Fruit fly (Drosophila melanogaster) whole organism, prepupa: ENCODE data around the gene Nep1.

ENCODE experiments used
- Blimp-1 ChIP-seq: fragments of 200-800 bp; sonication (Bioruptor generic); optimal IDR thresholded peaks from 3 replicates; lab custom pipeline; 2017; ENCODE audit warnings: missing biosample characterization, missing genetic modification characterization, mild to moderate bottlenecking, moderate library complexity, missing genetic modification reagents
- CG10669 ChIP-seq: fragments of 200-800 bp; sonication (Bioruptor generic); optimal IDR thresholded peaks from 3 replicates; lab custom pipeline; 2018; ENCODE audit warnings: missing biosample characterization, mild to moderate bottlenecking, missing genetic modification characterization, moderate library complexity
- CG11762 ChIP-seq: fragments of 200-800 bp; sonication (Bioruptor generic); optimal IDR thresholded peaks from 3 replicates; lab custom pipeline; 2016; ENCODE audit warnings: missing biosample characterization, missing genetic modification characterization; ENCODE audit not compliant: insufficient read depth
- CG11902 ChIP-seq: fragments of 200-800 bp; sonication (Bioruptor generic); optimal IDR thresholded peaks from 3 replicates; lab custom pipeline; 2016; ENCODE audit warnings: missing biosample characterization, missing genetic modification characterization
- CG16779 ChIP-seq: fragments of 200-800 bp; sonication (Bioruptor generic); optimal IDR thresholded peaks from 3 replicates; lab custom pipeline; 2017; ENCODE audit warnings: missing biosample characterization, mild to moderate bottlenecking, missing genetic modification characterization
- CG31627 ChIP-seq: fragments of 200-800 bp; sonication (Bioruptor generic); optimal IDR thresholded peaks from 3 replicates; lab custom pipeline; 2016; ENCODE audit warnings: missing biosample characterization, missing genetic modification characterization
- CG34406 ChIP-seq: fragments of 200-800 bp; sonication (Bioruptor generic); optimal IDR thresholded peaks from 3 replicates; lab custom pipeline; 2016; ENCODE audit warnings: missing biosample characterization, missing genetic modification characterization
- CG3919 ChIP-seq: fragments of 200-800 bp; sonication (Bioruptor generic); optimal IDR thresholded peaks from 3 replicates; lab custom pipeline; 2016; ENCODE audit warnings: missing biosample characterization, missing genetic modification characterization
- CG4318 ChIP-seq: fragments of 200-800 bp; sonication (Bioruptor generic); optimal IDR thresholded peaks from 3 replicates; lab custom pipeline; 2017; ENCODE audit warnings: missing biosample characterization, mild to moderate bottlenecking, missing genetic modification characterization
- CG6163 ChIP-seq: fragments of 200-800 bp; sonication (Bioruptor generic); IDR thresholded peaks from 3 replicates; pipeline ENCODE4 v1.3.6; 2022; ENCODE audit warnings: missing biosample characterization, missing genetic modification characterization
- CG6792 ChIP-seq: fragments of 200-800 bp; sonication (Bioruptor generic); optimal IDR thresholded peaks from 3 replicates; lab custom pipeline; 2016; ENCODE audit warnings: missing biosample characterization, missing genetic modification characterization
- CG7368 ChIP-seq: fragments of 200-800 bp; sonication (Bioruptor generic); optimal IDR thresholded peaks from 3 replicates; lab custom pipeline; 2016; ENCODE audit warnings: missing biosample characterization, missing genetic modification characterization
- CG8632 ChIP-seq: fragments of 200-800 bp; sonication (Bioruptor generic); optimal IDR thresholded peaks from 3 replicates; lab custom pipeline; 2016; ENCODE audit warnings: missing biosample characterization, missing genetic modification characterization
- CG9139 ChIP-seq: fragments of 200-800 bp; sonication (Bioruptor generic); optimal IDR thresholded peaks from 3 replicates; lab custom pipeline; 2017; ENCODE audit warnings: missing biosample characterization, mild to moderate bottlenecking, missing genetic modification characterization
- Eip75B ChIP-seq: fragments of 200-800 bp; sonication (Bioruptor generic); optimal IDR thresholded peaks from 3 replicates; lab custom pipeline; 2016; ENCODE audit warnings: missing biosample characterization, missing genetic modification characterization
- Eip93F ChIP-seq: fragments of 200-800 bp; sonication (Bioruptor generic); optimal IDR thresholded peaks from 2 replicates; lab custom pipeline; 2016; ENCODE audit warnings: missing biosample characterization, mild to moderate bottlenecking, missing genetic modification characterization
- Gug ChIP-seq: fragments of 200-800 bp; sonication (Bioruptor generic); IDR thresholded peaks from 2 replicates; pipeline ENCODE4 v1.3.6; 2022; ENCODE audit warnings: missing biosample characterization, missing genetic modification characterization
- Hr38 ChIP-seq: sonication (Bioruptor generic); optimal IDR thresholded peaks from 2 replicates; lab custom pipeline; 2016; ENCODE audit warnings: missing biosample characterization, missing genetic modification characterization
- Lpt ChIP-seq: fragments of 200-800 bp; sonication (Bioruptor generic); optimal IDR thresholded peaks from 3 replicates; lab custom pipeline; 2016; ENCODE audit warnings: missing biosample characterization, missing genetic modification characterization
- Met ChIP-seq: fragments of 200-800 bp; sonication (Bioruptor generic); optimal IDR thresholded peaks from 3 replicates; lab custom pipeline; 2016; ENCODE audit warnings: missing biosample characterization, missing genetic modification characterization
- OdsH ChIP-seq: fragments of 200-800 bp; sonication (Bioruptor generic); optimal IDR thresholded peaks from 3 replicates; lab custom pipeline; 2016; ENCODE audit warnings: missing biosample characterization, missing genetic modification characterization
- Smox ChIP-seq: fragments of 200-800 bp; sonication (Bioruptor generic); optimal IDR thresholded peaks from 3 replicates; lab custom pipeline; 2016; ENCODE audit warnings: missing biosample characterization, missing genetic modification characterization
- Sox14 ChIP-seq: fragments of 200-800 bp; sonication (Bioruptor generic); optimal IDR thresholded peaks from 3 replicates; lab custom pipeline; 2016; ENCODE audit warnings: missing biosample characterization, missing genetic modification characterization
- achi ChIP-seq: fragments of 200-800 bp; sonication (Bioruptor generic); optimal IDR thresholded peaks from 3 replicates; lab custom pipeline; 2016; ENCODE audit warnings: missing biosample characterization, missing genetic modification characterization
- acj6 ChIP-seq: fragments of 200-800 bp; sonication (Bioruptor generic); optimal IDR thresholded peaks from 3 replicates; lab custom pipeline; 2016; ENCODE audit warnings: missing biosample characterization, missing genetic modification characterization
- cyc ChIP-seq: fragments of 200-800 bp; sonication (Bioruptor generic); optimal IDR thresholded peaks from 3 replicates; lab custom pipeline; 2016; ENCODE audit warnings: missing biosample characterization, missing genetic modification characterization
- dac ChIP-seq: fragments of 200-800 bp; sonication (Bioruptor generic); optimal IDR thresholded peaks from 2 replicates; lab custom pipeline; 2017; ENCODE audit warnings: missing biosample characterization, mild to moderate bottlenecking, missing genetic modification characterization
- dsx ChIP-seq: fragments of 200-800 bp; optimal IDR thresholded peaks from 3 replicates; lab custom pipeline; 2019; ENCODE audit warnings: missing biosample characterization, mild to moderate bottlenecking, missing genetic modification characterization, moderate library complexity; ENCODE audit not compliant: poor library complexity, severe bottlenecking
- eg ChIP-seq: fragments of 200-800 bp; sonication (Bioruptor generic); IDR thresholded peaks from 3 replicates; pipeline ENCODE4 v1.3.6; 2022; ENCODE audit warnings: missing biosample characterization, missing genetic modification characterization
- esn ChIP-seq: fragments of 200-800 bp; sonication (Bioruptor generic); optimal IDR thresholded peaks from 2 replicates; lab custom pipeline; 2016; ENCODE audit warnings: missing biosample characterization, mild to moderate bottlenecking, missing genetic modification characterization, moderate library complexity
- fd59A ChIP-seq: fragments of 200-800 bp; sonication (Bioruptor generic); optimal IDR thresholded peaks from 2 replicates; lab custom pipeline; 2017; ENCODE audit warnings: missing biosample characterization, mild to moderate bottlenecking, missing genetic modification characterization, missing genetic modification reagents
- fkh ChIP-seq: fragments of 200-800 bp; sonication (Bioruptor generic); optimal IDR thresholded peaks from 3 replicates; lab custom pipeline; 2017; ENCODE audit warnings: missing biosample characterization, mild to moderate bottlenecking, missing genetic modification characterization, moderate library complexity
- net ChIP-seq: fragments of 200-800 bp; sonication (Bioruptor generic); optimal IDR thresholded peaks from 3 replicates; lab custom pipeline; 2016; ENCODE audit warnings: missing biosample characterization, missing genetic modification characterization
- pdm3 ChIP-seq: fragments of 200-800 bp; sonication (Bioruptor generic); optimal IDR thresholded peaks from 3 replicates; lab custom pipeline; 2016; ENCODE audit warnings: missing biosample characterization, missing genetic modification characterization
- ss ChIP-seq, 2 experiments: fragments of 200-800 bp; sonication (Bioruptor generic); optimal IDR thresholded peaks; 2 replicates in 1 of 2; 3 replicates in 1 of 2; lab custom pipeline; 2017 to 2018; ENCODE audit warnings: mild to moderate bottlenecking in 2 of 2, missing biosample characterization in 2 of 2, missing genetic modification characterization in 2 of 2, moderate library complexity in 1 of 2
- topi ChIP-seq: fragments of 200-800 bp; sonication (Bioruptor generic); optimal IDR thresholded peaks from 3 replicates; lab custom pipeline; 2016; ENCODE audit warnings: missing biosample characterization, missing genetic modification characterization
- vri ChIP-seq: fragments of 200-800 bp; sonication (Bioruptor generic); optimal IDR thresholded peaks from 3 replicates; lab custom pipeline; 2016; ENCODE audit warnings: missing biosample characterization, mild to moderate bottlenecking, missing genetic modification characterization

Gene Nep1

DNA sequence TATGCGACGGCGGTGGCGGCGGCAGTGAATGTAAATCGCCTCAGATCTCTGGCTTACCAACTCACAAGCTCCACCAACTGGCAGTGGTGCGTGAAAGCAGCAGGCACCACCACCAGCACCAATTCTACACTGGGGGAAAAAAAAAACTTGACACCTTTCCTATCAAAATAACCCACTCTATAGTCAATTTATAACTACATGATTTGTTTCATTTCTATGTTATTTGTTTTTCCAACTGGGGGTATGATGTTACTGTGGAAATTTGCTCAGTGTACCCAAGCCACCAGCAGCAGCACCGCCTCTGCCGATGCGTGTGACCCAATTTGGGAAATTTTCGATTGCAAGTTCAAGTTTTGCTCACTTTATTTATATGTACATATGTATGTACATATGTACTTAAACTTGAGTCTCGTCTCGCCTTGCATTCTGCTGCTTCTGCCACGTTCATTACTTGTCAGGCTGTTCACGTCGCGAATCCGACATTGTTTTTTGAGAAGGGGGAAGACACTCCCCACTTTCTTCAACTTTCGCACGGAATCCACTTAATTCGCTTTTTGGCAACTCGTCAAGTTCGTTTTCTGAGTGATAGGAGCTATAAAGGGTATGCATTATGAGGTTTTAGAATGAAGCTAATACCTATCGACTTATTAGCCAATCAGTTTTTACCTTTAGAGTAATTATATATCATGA is 31.7 kb upstream of the Nep1 start (continued):
- TF ChIP-seq Eip93F (GFP tag; lab: Kevin White, UChicago) (peak; percentile 50), Blimp-1 (GFP tag; lab: Kevin White, UChicago) (peak; percentile 92), CG10669 (GFP tag; lab: Kevin White, UChicago) (peak; percentile 41), CG11762 (GFP tag; lab: Kevin White, UChicago) (peak; percentile 84), fd59A (GFP tag; lab: Kevin White, UChicago) (no peak), topi (peak; percentile 87), CG6792 (peak; percentile 93), CG3919 (peak; percentile 90), fkh (GFP tag; lab: Kevin White, UChicago) (no peak), Gug (GFP tag; lab: Robert Waterston, UW) (peak; percentile 66), eg (GFP tag; lab: Robert Waterston, UW) (peak; percentile 83), CG6163 (GFP tag; lab: Robert Waterston, UW) (peak; percentile 88), CG34406 (peak; percentile 88), acj6 (peak; percentile 84), CG9139 (GFP tag; lab: Kevin White, UChicago) (no peak), ss (GFP tag; optimal IDR thresholded peaks at IDR 0.05; lab: Kevin White, UChicago) (peak in 1 of 2 experiments; percentile 42), CG4318 (GFP tag; lab: Kevin White, UChicago) (peak; percentile 71), dsx (no peak), cyc (GFP tag; lab: Kevin White, UChicago) (peak; percentile 90), OdsH (GFP tag; lab: Kevin White, UChicago) (peak; percentile 82), net (peak; percentile 86), CG8632 (peak; percentile 88), Met (GFP tag; lab: Kevin White, UChicago) (peak; percentile 89), Sox14 (GFP tag; lab: Kevin White, UChicago) (peak; percentile 78), CG16779 (tag; lab: Kevin White, UChicago) (peak; percentile 47), CG31627 (GFP tag; lab: Kevin White, UChicago) (peak; percentile 87), vri (GFP tag; lab: Kevin White, UChicago) (peak; percentile 15), Eip75B (peak; percentile 88), Smox (GFP tag; lab: Kevin White, UChicago) (peak; percentile 83), achi (peak; percentile 79), CG11902 (GFP tag; lab: Kevin White, UChicago) (peak; percentile 90)

- TF ChIP-seq vri (GFP tag; lab: Kevin White, UChicago) = peak; percentile 98
- no peak for TF ChIP-seq CG7368 (GFP tag; lab: Kevin White, UChicago)
- TF ChIP-seq Sox14 (GFP tag; lab: Kevin White, UChicago) = peak; percentile 12
Measured at dm6 chrX:6062160-6062559, 28.8 kb upstream of the Nep1 start.

- TF ChIP-seq vri (GFP tag; lab: Kevin White, UChicago) (peak; percentile 21), OdsH (GFP tag; lab: Kevin White, UChicago) (no peak)
- TF ChIP-seq, all 60 proteins: peak for 1
Measured at dm6 chrX:6064508-6064907, 26.5 kb upstream of the Nep1 start.

- TF ChIP-seq Hr38 (GFP tag; lab: Kevin White, UChicago) (no peak), fkh (GFP tag; lab: Kevin White, UChicago) (no peak), CG4318 (GFP tag; lab: Kevin White, UChicago) (no peak), CG7368 (GFP tag; lab: Kevin White, UChicago) (no peak), cyc (GFP tag; lab: Kevin White, UChicago) (no peak), Met (GFP tag; lab: Kevin White, UChicago) (no peak), CG6792 (no peak), CG6163 (GFP tag; lab: Robert Waterston, UW) (no peak), Lpt (GFP tag; lab: Kevin White, UChicago) (no peak), CG3919 (no peak), acj6 (no peak), CG8632 (no peak), esn (GFP tag; lab: Kevin White, UChicago) (no peak), pdm3 (no peak), dac (GFP tag; lab: Kevin White, UChicago) (no peak), ss (GFP tag; optimal IDR thresholded peaks at IDR 0.05; lab: Kevin White, UChicago) (no peak), dsx (no peak), CG9139 (GFP tag; lab: Kevin White, UChicago) (no peak), vri (GFP tag; lab: Kevin White, UChicago) (no peak)
Measured at dm6 chrX:6066316-6066715, 24.7 kb upstream of the Nep1 start, which contains the start of gene CG43115. Gene CG43115, minus strand, starts transcription at chrX:6066416.
